Fruit fly (Drosophila melanogaster) Kc167 (cell line): ENCODE data around the gene vvl.

Source experiments
- Myc ChIP-seq: fragments of >200 bp; optimal IDR thresholded peaks from 2 replicates; lab custom pipeline; 2017; ENCODE audit warnings: missing external identifiers
- Sin3A ChIP-seq: fragments of >200 bp; optimal IDR thresholded peaks from 2 replicates; lab custom pipeline; 2018; ENCODE audit warnings: missing external identifiers
- h ChIP-seq: fragments of >200 bp; optimal IDR thresholded peaks from 3 replicates; lab custom pipeline; 2018; ENCODE audit warnings: missing external identifiers
- insv ChIP-seq: fragments of >200 bp; optimal IDR thresholded peaks from 3 replicates; lab custom pipeline; 2018; ENCODE audit warnings: missing external identifiers
- ttk ChIP-seq: sonication (Bioruptor generic); optimal IDR thresholded peaks from 2 replicates; lab custom pipeline; 2017; ENCODE audit warnings: missing external identifiers

DNA sequence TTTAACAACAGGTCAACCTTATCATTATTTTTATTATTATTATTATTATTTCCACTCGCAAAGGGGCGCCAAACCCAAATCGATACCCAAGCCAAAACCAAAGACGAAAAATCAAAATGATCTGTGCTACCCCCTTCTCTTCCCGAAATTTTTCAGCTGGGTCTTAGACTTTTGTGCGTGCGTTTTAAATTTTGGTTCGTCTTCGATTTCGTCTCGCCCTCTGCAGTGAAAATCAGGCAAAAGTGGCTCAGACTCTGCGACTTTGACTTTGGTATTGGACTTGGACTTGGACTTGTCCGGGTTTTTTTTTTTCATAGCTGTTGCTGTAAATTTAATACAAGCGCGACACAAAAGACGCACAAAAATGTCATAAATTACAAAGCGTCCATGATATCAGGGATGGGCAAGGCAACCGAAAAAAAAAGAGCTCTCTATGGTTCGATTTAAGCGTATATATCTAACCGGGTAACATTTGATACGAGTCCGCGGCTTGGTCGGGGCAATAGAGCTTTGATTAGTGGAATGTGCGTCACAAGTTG, 22.9 kb downstream of the vvl start:
- TF ChIP-seq Sin3A (lab: Kevin White, UChicago) = no peak
- TF ChIP-seq insv = no peak
- TF ChIP-seq ttk = no peak
- TF ChIP-seq h (lab: Kevin White, UChicago) = no peak
- no peak for TF ChIP-seq Myc (lab: Kevin White, UChicago)
